Fruit fly (Drosophila melanogaster): ENCODE results near the gene TwdlF.

The TwdlF gene

dm6 chr3R:4266470-4266869 lies 19.6 kb downstream of the TwdlF start, which contains the start of gene CG1092:
Gene CG1092 (plus strand): TSS chr3R:4266770.
- TF ChIP-seq Abd-B (GFP tag; optimal IDR thresholded peaks at IDR 0.05) (no peak), Hr78 (GFP tag; optimal IDR thresholded peaks at IDR 0.05) (no peak), psq (GFP tag; optimal IDR thresholded peaks at IDR 0.05) (no peak), Jra (GFP tag; optimal IDR thresholded peaks at IDR 0.05) (no peak), CG32264 (GFP tag; optimal IDR thresholded peaks at IDR 0.05) (no peak), CG9705 (GFP tag; optimal IDR thresholded peaks at IDR 0.05) (no peak), OdsH (GFP tag; optimal IDR thresholded peaks at IDR 0.05) (no peak), N (GFP tag; optimal IDR thresholded peaks at IDR 0.05) (no peak), usp (GFP tag; optimal IDR thresholded peaks at IDR 0.05) (no peak), dl (GFP tag; optimal IDR thresholded peaks at IDR 0.05; ENCODE audit: insufficient read depth in 1 of 2, partially characterized antibody in 2 of 2) (no peak), sage (GFP tag; optimal IDR thresholded peaks at IDR 0.05) (no peak), h (GFP tag; optimal IDR thresholded peaks at IDR 0.05) (no peak), Vsx2 (GFP tag; optimal IDR thresholded peaks at IDR 0.05; ENCODE audit: partially characterized antibody) (no peak), fru (GFP tag; optimal IDR thresholded peaks at IDR 0.05) (no peak), pan (optimal IDR thresholded peaks at IDR 0.05) (no peak), rgr (GFP tag; optimal IDR thresholded peaks at IDR 0.05) (no peak), Myc (optimal IDR thresholded peaks at IDR 0.05) (no peak), GATAd (GFP tag; optimal IDR thresholded peaks at IDR 0.05) (no peak), jim (GFP tag; optimal IDR thresholded peaks at IDR 0.05) (no peak)

dm6 chr3R:4268339-4268738 lies 21.5 kb downstream of the TwdlF start:
- TF ChIP-seq OdsH (GFP tag; optimal IDR thresholded peaks at IDR 0.05) (no peak), Dfd (GFP tag; optimal IDR thresholded peaks at IDR 0.05) (peak; percentile 88), dmrt93B (GFP tag; optimal IDR thresholded peaks at IDR 0.05) (no peak), rgr (GFP tag; optimal IDR thresholded peaks at IDR 0.05) (no peak), lola (GFP tag; optimal IDR thresholded peaks at IDR 0.05) (no peak), Myc (optimal IDR thresholded peaks at IDR 0.05) (no peak), sage (GFP tag; optimal IDR thresholded peaks at IDR 0.05) (no peak)

dm6 chr3R:4277828-4278227 lies 31.0 kb downstream of the TwdlF start, which contains the start of gene flip:
Gene flip (minus strand): TSS chr3R:4277928.
- no peak for TF ChIP-seq Hnf4 (GFP tag; optimal IDR thresholded peaks at IDR 0.05)
- no peak for TF ChIP-seq Vsx2 (GFP tag; optimal IDR thresholded peaks at IDR 0.05; ENCODE audit: partially characterized antibody)
- no peak for TF ChIP-seq dmrt93B (GFP tag; optimal IDR thresholded peaks at IDR 0.05)
- no peak for TF ChIP-seq HLH106 (tag; optimal IDR thresholded peaks at IDR 0.05)
- no peak for TF ChIP-seq Hr83 (GFP tag; optimal IDR thresholded peaks at IDR 0.05; ENCODE audit: poor library complexity, severe bottlenecking)
- TF ChIP-seq GATAd (GFP tag; optimal IDR thresholded peaks at IDR 0.05), result no peak
- TF ChIP-seq pan (optimal IDR thresholded peaks at IDR 0.05), result no peak
- no peak for TF ChIP-seq CG32264 (GFP tag; optimal IDR thresholded peaks at IDR 0.05)
- no peak for TF ChIP-seq Mio (GFP tag; optimal IDR thresholded peaks at IDR 0.05)
- TF ChIP-seq N (GFP tag; optimal IDR thresholded peaks at IDR 0.05), result no peak
- TF ChIP-seq dsf (GFP tag; optimal IDR thresholded peaks at IDR 0.05; ENCODE audit: borderline replicate concordance), result no peak
- TF ChIP-seq foxo (GFP tag; optimal IDR thresholded peaks at IDR 0.05), result no peak
- TF ChIP-seq brk (GFP tag; optimal IDR thresholded peaks at IDR 0.05), result no peak
- TF ChIP-seq Abd-B (GFP tag; optimal IDR thresholded peaks at IDR 0.05), result no peak
- no peak for TF ChIP-seq h (GFP tag; optimal IDR thresholded peaks at IDR 0.05)
- TF ChIP-seq Jra (GFP tag; optimal IDR thresholded peaks at IDR 0.05), result no peak

dm6 chr3R:4280062-4280461 lies 33.2 kb downstream of the TwdlF start, which contains the start of gene cpx:
Gene cpx (plus strand): TSS chr3R:4280221.
- no peak for TF ChIP-seq rgr (GFP tag; optimal IDR thresholded peaks at IDR 0.05)
- TF ChIP-seq GATAd (GFP tag; optimal IDR thresholded peaks at IDR 0.05), result no peak

dm6 chr3R:4281119-4281861 lies 34.5 kb downstream of the TwdlF start:
- TF ChIP-seq GATAd (GFP tag; optimal IDR thresholded peaks at IDR 0.05) (no peak), Hnf4 (GFP tag; optimal IDR thresholded peaks at IDR 0.05) (no peak), sage (GFP tag; optimal IDR thresholded peaks at IDR 0.05) (no peak), jim (GFP tag; optimal IDR thresholded peaks at IDR 0.05) (no peak), CrebA (GFP tag; optimal IDR thresholded peaks at IDR 0.05; ENCODE audit: borderline replicate concordance) (no peak), lola (GFP tag; optimal IDR thresholded peaks at IDR 0.05) (no peak), OdsH (GFP tag; optimal IDR thresholded peaks at IDR 0.05) (no peak), N (GFP tag; optimal IDR thresholded peaks at IDR 0.05) (no peak)
